Worm (Caenorhabditis elegans) whole organism, young adult: Measurements from ENCODE around the gene ippk-1.

ENCODE experiments used
- B0336.3 ChIP-seq: fragments of 200-800 bp; sonication (Bioruptor generic); IDR thresholded peaks from 2 replicates; pipeline ENCODE4 v1.3.6; 2022; ENCODE audit warnings: missing genetic modification characterization, missing compliant biosample characterization
- C06A6.2 ChIP-seq: fragments of 200-800 bp; sonication (Bioruptor generic); conservative IDR thresholded peaks from 2 replicates; pipeline ENCODE4 v1.3.6; 2022; ENCODE audit warnings: missing genetic modification characterization, missing compliant biosample characterization
- C17E4.6 ChIP-seq: fragments of 200-800 bp; sonication (Bioruptor generic); IDR thresholded peaks from 2 replicates; pipeline ENCODE4 v1.3.6; 2022; ENCODE audit warnings: missing genetic modification reagents, missing genetic modification characterization, missing compliant biosample characterization
- F10E7.11 ChIP-seq: sonication (generic microtip); optimal IDR thresholded peaks from 2 replicates; lab custom pipeline; 2017; ENCODE audit warnings: mild to moderate bottlenecking, missing genetic modification characterization, moderate library complexity, missing compliant biosample characterization
- F49E8.2 ChIP-seq: sonication (generic microtip); optimal IDR thresholded peaks from 3 replicates; lab custom pipeline; 2017; ENCODE audit warnings: missing genetic modification characterization, mild to moderate bottlenecking, missing compliant biosample characterization, antibody characterized with exemption, moderate library complexity; ENCODE audit not compliant: insufficient read depth
- K12H6.12 ChIP-seq: fragments of 200-800 bp; sonication (Bioruptor generic); optimal IDR thresholded peaks from 2 replicates; lab custom pipeline; 2018; ENCODE audit warnings: mild to moderate bottlenecking, missing genetic modification characterization, missing compliant biosample characterization
- T07F8.4 ChIP-seq: sonication (generic microtip); optimal IDR thresholded peaks from 2 replicates; lab custom pipeline; 2016; ENCODE audit warnings: mild to moderate bottlenecking, missing genetic modification characterization, moderate library complexity, missing compliant biosample characterization
- T26A5.8 ChIP-seq: sonication (generic microtip); optimal IDR thresholded peaks from 2 replicates; lab custom pipeline; 2016; ENCODE audit warnings: missing genetic modification characterization, missing compliant biosample characterization
- Y67H2A.10 ChIP-seq: fragments of 200-800 bp; sonication (Bioruptor generic); conservative IDR thresholded peaks from 2 replicates; pipeline ENCODE4 v1.3.6; 2022; ENCODE audit warnings: missing genetic modification reagents, missing genetic modification characterization, missing compliant biosample characterization
- ama-1 ChIP-seq, 3 experiments: fragments of 150-350 bp in 1 of 3; sonication (generic microtip) in 2 of 3; optimal IDR thresholded peaks; 2 replicates each; lab custom pipeline; 2014 to 2018; ENCODE audit warnings: missing biosample characterization in 2 of 3, missing genetic modification characterization in 2 of 3, missing genetic modification reagents in 2 of 3
- atf-7 ChIP-seq: sonication (generic microtip); optimal IDR thresholded peaks from 2 replicates; lab custom pipeline; 2017; ENCODE audit warnings: mild to moderate bottlenecking, missing genetic modification characterization, missing compliant biosample characterization
- attf-3 ChIP-seq: fragments of 200-800 bp; sonication (Bioruptor generic); conservative IDR thresholded peaks from 2 replicates; pipeline ENCODE4 v1.3.6; 2022; ENCODE audit warnings: missing genetic modification reagents, missing genetic modification characterization, missing compliant biosample characterization
- attf-5 ChIP-seq: fragments of 200-800 bp; sonication (Bioruptor generic); optimal IDR thresholded peaks from 2 replicates; lab custom pipeline; 2018; ENCODE audit warnings: mild to moderate bottlenecking, missing genetic modification characterization, missing compliant biosample characterization
- bed-2 ChIP-seq: fragments of 200-800 bp; sonication (Bioruptor generic); IDR thresholded peaks from 2 replicates; pipeline ENCODE4 v1.3.6; 2022; ENCODE audit warnings: missing genetic modification reagents, missing genetic modification characterization, missing compliant biosample characterization
- cebp-1 ChIP-seq, 2 experiments: fragments of 200-800 bp in 1 of 2; sonication (Bioruptor generic) in 1 of 2; sonication (generic microtip) in 1 of 2; IDR thresholded peaks in 1 of 2; optimal IDR thresholded peaks in 1 of 2; 2 replicates each; pipeline versions ENCODE4 v1.3.6 to Lab custom; 2017 to 2022; ENCODE audit warnings: missing compliant biosample characterization in 2 of 2, missing genetic modification characterization in 2 of 2, mild to moderate bottlenecking in 1 of 2, missing genetic modification reagents in 1 of 2, moderate library complexity in 1 of 2
- ceh-100 ChIP-seq: fragments of 200-800 bp; sonication (Bioruptor generic); IDR thresholded peaks from 2 replicates; pipeline ENCODE4 v1.3.6; 2022; ENCODE audit warnings: missing genetic modification reagents, missing genetic modification characterization, missing compliant biosample characterization
- ceh-27 ChIP-seq: fragments of 200-800 bp; sonication (Bioruptor generic); optimal IDR thresholded peaks from 2 replicates; lab custom pipeline; 2018; ENCODE audit warnings: mild to moderate bottlenecking, missing genetic modification characterization, moderate library complexity, missing compliant biosample characterization
- ceh-40 ChIP-seq: fragments of 200-800 bp; sonication (Bioruptor generic); IDR thresholded peaks from 2 replicates; pipeline ENCODE4 v1.3.6; 2022; ENCODE audit warnings: missing genetic modification characterization, missing compliant biosample characterization
- ceh-91 ChIP-seq: fragments of 200-800 bp; sonication (Bioruptor generic); IDR thresholded peaks from 2 replicates; pipeline ENCODE4 v1.3.6; 2022; ENCODE audit warnings: missing genetic modification reagents, missing genetic modification characterization, missing compliant biosample characterization
- egl-44 ChIP-seq: fragments of 200-800 bp; sonication (Bioruptor generic); IDR thresholded peaks from 2 replicates; pipeline ENCODE4 v1.3.6; 2022; ENCODE audit warnings: missing genetic modification reagents, missing genetic modification characterization, missing compliant biosample characterization
- ekl-4 ChIP-seq: fragments of 200-800 bp; sonication (Bioruptor generic); IDR thresholded peaks from 2 replicates; pipeline ENCODE4 v1.3.6; 2022; ENCODE audit warnings: missing genetic modification reagents, missing genetic modification characterization, missing compliant biosample characterization
- ets-4 ChIP-seq: fragments of 200-800 bp; sonication (Bioruptor generic); optimal IDR thresholded peaks from 2 replicates; lab custom pipeline; 2018; ENCODE audit warnings: mild to moderate bottlenecking, missing genetic modification characterization, missing compliant biosample characterization
- hmg-1.2 ChIP-seq: fragments of 200-800 bp; sonication (Bioruptor generic); IDR thresholded peaks from 2 replicates; pipeline ENCODE4 v1.3.6; 2022; ENCODE audit warnings: missing genetic modification reagents, missing genetic modification characterization, missing compliant biosample characterization
- hmg-20 ChIP-seq: fragments of 200-800 bp; sonication (Bioruptor generic); IDR thresholded peaks from 2 replicates; pipeline ENCODE4 v1.3.6; 2022; ENCODE audit warnings: missing genetic modification reagents, missing genetic modification characterization, missing compliant biosample characterization
- hsf-1 ChIP-seq: fragments of 200-800 bp; sonication (Bioruptor generic); IDR thresholded peaks from 2 replicates; pipeline ENCODE4 v1.3.6; 2022; ENCODE audit warnings: missing genetic modification reagents, missing genetic modification characterization, missing compliant biosample characterization
- let-607 ChIP-seq, 2 experiments: fragments of 200-800 bp in 1 of 2; sonication (Bioruptor generic) in 1 of 2; sonication (generic microtip) in 1 of 2; optimal IDR thresholded peaks; 2 replicates each; lab custom pipeline; 2016 to 2018; ENCODE audit warnings: mild to moderate bottlenecking in 2 of 2, missing compliant biosample characterization in 2 of 2, missing genetic modification characterization in 2 of 2, moderate library complexity in 2 of 2, missing genotype in 1 of 2
- lin-26 ChIP-seq: fragments of 200-800 bp; sonication (Bioruptor generic); IDR thresholded peaks from 2 replicates; pipeline ENCODE4 v1.3.6; 2022; ENCODE audit warnings: missing genetic modification reagents, missing genetic modification characterization, missing compliant biosample characterization
- lin-35 ChIP-seq, 3 experiments: fragments of 150-350 bp in 2 of 3; sonication (generic microtip) in 1 of 3; optimal IDR thresholded peaks; 2 replicates each; lab custom pipeline; 2014 to 2018; ENCODE audit warnings: missing biosample characterization in 3 of 3, missing genetic modification characterization in 3 of 3, missing genetic modification reagents in 3 of 3
- lsy-27 ChIP-seq: sonication (generic microtip); optimal IDR thresholded peaks from 2 replicates; lab custom pipeline; 2017; ENCODE audit warnings: missing genetic modification characterization, mild to moderate bottlenecking, missing compliant biosample characterization, antibody characterized with exemption, missing genotype, borderline replicate concordance; ENCODE audit not compliant: insufficient read depth
- madf-10 ChIP-seq: sonication (generic microtip); optimal IDR thresholded peaks from 2 replicates; lab custom pipeline; 2016; ENCODE audit warnings: mild to moderate bottlenecking, missing genetic modification characterization, missing compliant biosample characterization
- mes-4 ChIP-seq: sonication (generic microtip); optimal IDR thresholded peaks from 2 replicates; lab custom pipeline; 2016; ENCODE audit warnings: missing genotype, missing genetic modification characterization, missing compliant biosample characterization
- nfya-1 ChIP-seq: sonication (generic microtip); optimal IDR thresholded peaks from 2 replicates; lab custom pipeline; 2017; ENCODE audit warnings: antibody characterized with exemption, missing compliant biosample characterization, missing genetic modification characterization, borderline replicate concordance; ENCODE audit not compliant: insufficient read depth
- nhr-27 ChIP-seq: fragments of 200-800 bp; sonication (Bioruptor generic); optimal IDR thresholded peaks from 2 replicates; lab custom pipeline; 2018; ENCODE audit warnings: mild to moderate bottlenecking, missing genetic modification characterization, moderate library complexity, missing compliant biosample characterization
- rcor-1 ChIP-seq: fragments of 200-800 bp; sonication (Bioruptor generic); IDR thresholded peaks from 2 replicates; pipeline ENCODE4 v1.3.6; 2022; ENCODE audit warnings: missing genetic modification reagents, missing genetic modification characterization, missing compliant biosample characterization
- sdz-38 ChIP-seq: sonication (generic microtip); optimal IDR thresholded peaks from 2 replicates; lab custom pipeline; 2016; ENCODE audit warnings: missing genotype, missing genetic modification characterization, missing compliant biosample characterization
- snpc-1.1 ChIP-seq: sonication (generic microtip); optimal IDR thresholded peaks from 2 replicates; lab custom pipeline; 2017; ENCODE audit warnings: missing genetic modification characterization, mild to moderate bottlenecking, missing compliant biosample characterization, antibody characterized with exemption, moderate library complexity, missing genotype, missing genetic modification reagents; ENCODE audit not compliant: insufficient read depth
- snpc-1.3 ChIP-seq: sonication (generic microtip); optimal IDR thresholded peaks from 2 replicates; lab custom pipeline; 2017; ENCODE audit warnings: missing genetic modification characterization, mild to moderate bottlenecking, missing compliant biosample characterization, antibody characterized with exemption, moderate library complexity, missing genotype, missing genetic modification reagents; ENCODE audit not compliant: insufficient read depth
- snpc-4 ChIP-seq, 5 experiments: fragments of 150-350 bp in 1 of 5; sonication (generic microtip) in 4 of 5; optimal IDR thresholded peaks; 2 replicates each; lab custom pipeline; 2014 to 2018; ENCODE audit warnings: missing genetic modification characterization in 5 of 5, missing biosample characterization in 3 of 5, antibody characterized with exemption in 2 of 5, mild to moderate bottlenecking in 2 of 5, missing compliant biosample characterization in 2 of 5, missing genotype in 2 of 5, moderate library complexity in 2 of 5, missing genetic modification reagents in 1 of 5
- somi-1 ChIP-seq: fragments of 200-800 bp; sonication (Bioruptor generic); optimal IDR thresholded peaks from 2 replicates; lab custom pipeline; 2018; ENCODE audit warnings: mild to moderate bottlenecking, missing genetic modification characterization, missing compliant biosample characterization
- tbx-9 ChIP-seq: sonication (generic microtip); optimal IDR thresholded peaks from 2 replicates; lab custom pipeline; 2016; ENCODE audit warnings: borderline replicate concordance, missing genetic modification characterization, inconsistent platforms, missing compliant biosample characterization
- unc-130 ChIP-seq: sonication (generic microtip); optimal IDR thresholded peaks from 2 replicates; lab custom pipeline; 2016; ENCODE audit warnings: missing genetic modification reagents, missing genetic modification characterization, missing compliant biosample characterization
- zfh-2 ChIP-seq: fragments of 200-800 bp; sonication (Bioruptor generic); conservative IDR thresholded peaks from 2 replicates; pipeline ENCODE4 v1.3.6; 2022; ENCODE audit warnings: missing genetic modification reagents, missing genetic modification characterization, missing compliant biosample characterization
- ztf-3 ChIP-seq: fragments of 200-800 bp; sonication (Bioruptor generic); optimal IDR thresholded peaks from 2 replicates; lab custom pipeline; 2018; ENCODE audit warnings: mild to moderate bottlenecking, missing genetic modification characterization, missing compliant biosample characterization
- ztf-6 ChIP-seq: fragments of 200-800 bp; sonication (Bioruptor generic); IDR thresholded peaks from 2 replicates; pipeline ENCODE4 v1.3.6; 2022; ENCODE audit warnings: missing genetic modification reagents, missing genetic modification characterization, missing compliant biosample characterization

Gene ippk-1

DNA sequence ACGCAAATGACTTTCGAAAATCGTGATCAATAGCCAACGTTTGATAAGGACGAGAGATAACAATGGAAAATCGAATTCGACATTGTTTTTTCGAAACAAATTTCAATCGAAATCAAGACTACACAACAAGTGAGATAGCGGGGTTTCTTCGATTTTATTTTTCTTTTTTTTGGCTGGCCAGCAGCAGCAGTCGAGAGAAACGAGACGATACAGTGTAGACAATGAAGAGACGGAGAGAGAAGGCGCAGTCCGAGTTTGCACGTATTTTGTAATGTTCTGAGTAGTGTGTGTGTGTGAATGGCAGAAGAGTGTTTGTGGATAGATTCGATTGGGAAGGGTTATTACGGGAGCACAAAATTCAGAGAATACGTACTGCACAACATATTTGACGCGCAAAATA is 2.5 kb upstream of the ippk-1 start (continued):
- no peak for TF ChIP-seq snpc-1.1 (tag; lab: Kevin White, UChicago)
- no peak for TF ChIP-seq T26A5.8
- no peak for TF ChIP-seq somi-1 (GFP tag; lab: Kevin White, UChicago)
- no peak for TF ChIP-seq Y67H2A.10 (GFP tag; lab: Robert Waterston, UW)
- peak; percentile 30; the same call in 1 of the 2 replicates for TF ChIP-seq ceh-100
- no peak for TF ChIP-seq hmg-20
- 0 out of 2 replicates have a peak, but pooled peaks have one; percentile 37 for TF ChIP-seq cebp-1 (GFP tag; IDR thresholded peaks at IDR 0.05; lab: Robert Waterston, UW)
- peak; percentile 69 for TF ChIP-seq cebp-1 (tag; optimal IDR thresholded peaks at IDR 0.05; lab: Kevin White, UChicago)
- TF ChIP-seq mes-4 (tag; lab: Kevin White, UChicago), result no peak
- TF ChIP-seq snpc-1.3 (tag; lab: Kevin White, UChicago), result no peak
- no peak for TF ChIP-seq lin-35 (GFP tag; optimal IDR thresholded peaks at IDR 0.05; lab: Kevin White, UChicago)
- peak; percentile 9 for TF ChIP-seq ceh-27 (GFP tag; lab: Kevin White, UChicago)
- TF ChIP-seq hsf-1 (GFP tag; lab: Robert Waterston, UW), result no peak
- no peak for TF ChIP-seq snpc-4 (GFP tag; optimal IDR thresholded peaks at IDR 0.05; lab: Kevin White, UChicago)
- TF ChIP-seq snpc-4 (tag; optimal IDR thresholded peaks at IDR 0.05; lab: Kevin White, UChicago), result peak in 2 of 4 experiments; percentile 5 to 47
- peak; percentile 20 for TF ChIP-seq ama-1 (optimal IDR thresholded peaks at IDR 0.05; lab: Kevin White, UChicago)
- TF ChIP-seq ama-1 (GFP tag; optimal IDR thresholded peaks at IDR 0.05; lab: Kevin White, UChicago), result no peak
- TF ChIP-seq T07F8.4 (tag; lab: Kevin White, UChicago), result no peak

DNA sequence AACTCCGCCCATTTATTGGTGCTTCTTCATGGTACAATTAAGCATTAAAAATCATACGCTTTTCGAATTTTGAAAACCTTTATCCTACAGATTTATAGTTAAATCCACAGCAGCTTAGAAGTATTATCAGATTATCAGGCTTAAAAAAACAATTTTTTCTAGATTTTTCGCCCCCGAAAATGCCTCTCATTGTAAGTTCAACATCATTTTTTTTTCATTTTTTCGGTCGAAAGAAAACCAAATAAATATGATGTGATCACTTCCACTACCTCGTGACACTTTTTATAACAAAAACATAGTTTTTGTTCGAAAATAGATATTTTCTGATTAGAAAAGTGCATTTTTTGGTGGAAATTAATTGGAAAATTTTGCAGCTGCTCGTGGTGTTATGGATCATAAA is 1.6 kb upstream of the ippk-1 start:
- TF ChIP-seq zfh-2 (GFP tag; lab: Robert Waterston, UW) (no peak), ekl-4 (GFP tag; lab: Robert Waterston, UW) (no peak), F49E8.2 (tag; lab: Kevin White, UChicago) (no peak), somi-1 (GFP tag; lab: Kevin White, UChicago) (no peak), C06A6.2 (GFP tag; lab: Robert Waterston, UW) (no peak), ceh-40 (no peak), bed-2 (GFP tag; lab: Robert Waterston, UW) (no peak), nfya-1 (tag; lab: Kevin White, UChicago) (no peak), egl-44 (no peak), ztf-6 (GFP tag; lab: Robert Waterston, UW) (no peak), unc-130 (GFP tag; lab: Kevin White, UChicago) (no peak), nhr-27 (tag; lab: Kevin White, UChicago) (no peak)

DNA sequence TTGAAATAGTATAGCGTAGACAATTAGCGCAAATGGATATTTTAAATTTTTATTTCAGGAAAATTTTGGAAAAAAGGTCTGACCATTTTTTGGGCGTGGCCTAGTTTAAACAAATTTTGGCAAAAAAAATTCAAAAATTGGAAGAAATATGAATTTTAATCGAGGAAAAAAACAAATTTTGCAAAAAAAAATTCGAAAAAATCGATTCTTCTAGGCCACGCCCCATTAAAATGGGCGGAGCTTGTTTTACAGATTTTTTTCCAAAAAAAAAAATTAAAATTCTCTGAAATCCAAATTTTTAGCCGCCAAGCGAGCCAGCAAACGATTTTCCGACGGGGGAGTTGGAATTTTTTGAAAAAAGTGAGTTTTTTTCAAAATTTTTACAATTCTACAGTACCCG is 6.6 kb downstream of the ippk-1 start, which contains the start of gene nadk-2:
Gene nadk-2 (plus strand): TSS at position 301 of the 400 bp plus-strand sequence.
- TF ChIP-seq rcor-1 (GFP tag; lab: Robert Waterston, UW), result no peak
- no peak for TF ChIP-seq sdz-38
- no peak for TF ChIP-seq tbx-9 (tag; lab: Kevin White, UChicago)
- no peak for TF ChIP-seq F10E7.11
- no peak for TF ChIP-seq T26A5.8
- TF ChIP-seq ztf-3 (GFP tag; lab: Kevin White, UChicago), result no peak
- no peak for TF ChIP-seq attf-3
- TF ChIP-seq K12H6.12 (tag; lab: Kevin White, UChicago), result no peak
- TF ChIP-seq egl-44, result no peak
- TF ChIP-seq B0336.3 (GFP tag; lab: Robert Waterston, UW), result no peak
- TF ChIP-seq lsy-27 (tag; lab: Kevin White, UChicago), result no peak
- TF ChIP-seq ceh-91 (GFP tag; lab: Robert Waterston, UW), result no peak
- no peak for TF ChIP-seq atf-7
- no peak for TF ChIP-seq lin-26 (GFP tag; lab: Robert Waterston, UW)
- TF ChIP-seq C17E4.6, result no peak
- TF ChIP-seq hmg-1.2 (GFP tag; lab: Robert Waterston, UW), result no peak
- no peak for TF ChIP-seq ets-4 (GFP tag; lab: Kevin White, UChicago)
- no peak for TF ChIP-seq madf-10 (tag; lab: Kevin White, UChicago)
- TF ChIP-seq let-607 (tag; optimal IDR thresholded peaks at IDR 0.05; lab: Kevin White, UChicago), result no peak
- TF ChIP-seq attf-5 (GFP tag; lab: Kevin White, UChicago), result no peak
